Worm (Caenorhabditis elegans) whole organism, young adult: Measurements from ENCODE around the gene pyt-1.

Source experiments
- nfya-1 ChIP-seq: sonication (generic microtip); optimal IDR thresholded peaks from 2 replicates; lab custom pipeline; 2017; ENCODE audit warnings: antibody characterized with exemption, missing compliant biosample characterization, missing genetic modification characterization, borderline replicate concordance; ENCODE audit not compliant: insufficient read depth
- repo-1 ChIP-seq: sonication (generic microtip); optimal IDR thresholded peaks from 2 replicates; lab custom pipeline; 2017; ENCODE audit warnings: mild to moderate bottlenecking, missing genetic modification characterization, missing compliant biosample characterization
- snpc-1.3 ChIP-seq: sonication (generic microtip); optimal IDR thresholded peaks from 2 replicates; lab custom pipeline; 2017; ENCODE audit warnings: missing genetic modification characterization, mild to moderate bottlenecking, missing compliant biosample characterization, antibody characterized with exemption, moderate library complexity, missing genotype, missing genetic modification reagents; ENCODE audit not compliant: insufficient read depth
- unc-62 ChIP-seq: fragments of 150-350 bp; optimal IDR thresholded peaks from 2 replicates; lab custom pipeline; 2014; ENCODE audit warnings: missing biosample characterization, missing genetic modification reagents, missing genetic modification characterization

DNA sequence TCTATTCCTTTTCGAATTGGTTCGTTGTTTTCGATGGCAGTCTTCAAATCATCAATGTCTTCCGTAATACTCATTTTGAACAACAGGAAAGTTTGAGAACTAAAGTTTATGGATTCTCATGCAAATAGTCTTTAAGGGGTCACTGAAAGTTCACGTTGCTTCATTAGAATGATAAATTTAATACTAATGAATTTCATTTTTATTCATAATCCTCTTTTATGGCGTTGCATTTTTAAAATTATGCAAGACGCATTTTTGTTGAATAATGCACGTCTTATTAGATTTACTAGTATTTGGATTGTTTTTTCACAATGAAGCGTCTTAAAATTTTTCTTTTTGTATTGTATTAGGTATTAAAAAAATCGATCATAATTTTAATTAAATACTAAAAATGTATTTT is 14.0 kb upstream of the pyt-1 start, which contains the start of gene C12D8.9:
- TF ChIP-seq unc-62 (GFP tag; lab: Kevin White, UChicago) (no peak), repo-1 (tag; lab: Kevin White, UChicago) (no peak), snpc-1.3 (no peak), nfya-1 (tag; lab: Kevin White, UChicago) (no peak)
